Fruit fly (Drosophila melanogaster) whole organism, embryonic: ENCODE measurements around the gene Psf3.
A peak's percentile ranks its signal among the peaks of the same experiment; 100 is the strongest.

Experiments used
- ATbp ChIP-seq: fragments of 200-800 bp; sonication (Bioruptor generic); optimal IDR thresholded peaks from 2 replicates; lab custom pipeline; 2017; ENCODE audit warnings: missing biosample characterization, mild to moderate bottlenecking, missing genetic modification characterization, missing genetic modification reagents
- Ada2b ChIP-seq: fragments of 200-800 bp; sonication (Bioruptor generic); IDR thresholded peaks from 2 replicates; pipeline ENCODE4 v1.3.6; 2022; ENCODE audit warnings: missing biosample characterization, missing genetic modification characterization
- Atf-2 ChIP-seq: fragments of 200-800 bp; sonication (Bioruptor generic); optimal IDR thresholded peaks from 2 replicates; lab custom pipeline; 2016; ENCODE audit warnings: missing biosample characterization, missing genetic modification characterization
- Awh ChIP-seq: fragments of 200-800 bp; sonication (Bioruptor generic); IDR thresholded peaks from 2 replicates; pipeline ENCODE4, ENCODE4 v1.3.6; 2022; ENCODE audit warnings: missing biosample characterization, missing genetic modification characterization
- BEAF-32 ChIP-seq: fragments of 200-800 bp; sonication (Bioruptor generic); optimal IDR thresholded peaks from 3 replicates; lab custom pipeline; 2017; ENCODE audit warnings: missing biosample characterization, missing genetic modification characterization, mild to moderate bottlenecking, moderate library complexity, missing genetic modification reagents
- Bdp1 ChIP-seq: fragments of 200-800 bp; sonication (Bioruptor generic); optimal IDR thresholded peaks from 3 replicates; lab custom pipeline; 2016; ENCODE audit warnings: missing biosample characterization, missing genetic modification characterization
- BtbVII ChIP-seq: fragments of 200-800 bp; sonication (Bioruptor generic); optimal IDR thresholded peaks from 3 replicates; lab custom pipeline; 2017; ENCODE audit warnings: missing biosample characterization, mild to moderate bottlenecking, missing genetic modification characterization
- CG10209 ChIP-seq: fragments of 200-800 bp; sonication (Bioruptor generic); optimal IDR thresholded peaks from 3 replicates; lab custom pipeline; 2017; ENCODE audit warnings: missing biosample characterization, mild to moderate bottlenecking, missing genetic modification characterization, missing genetic modification reagents
- CG15601 ChIP-seq: fragments of 200-800 bp; sonication (Bioruptor generic); optimal IDR thresholded peaks from 3 replicates; lab custom pipeline; 2019; ENCODE audit warnings: missing biosample characterization, mild to moderate bottlenecking, missing genetic modification characterization, moderate library complexity
- CG15696 ChIP-seq: fragments of 200-800 bp; sonication (Bioruptor generic); optimal IDR thresholded peaks from 2 replicates; lab custom pipeline; 2019; ENCODE audit warnings: missing biosample characterization, mild to moderate bottlenecking, missing genetic modification characterization, moderate library complexity
- CG30403 ChIP-seq: fragments of 200-800 bp; sonication (Bioruptor generic); optimal IDR thresholded peaks from 3 replicates; lab custom pipeline; 2016; ENCODE audit warnings: missing biosample characterization, missing genetic modification characterization
- CG30431 ChIP-seq: fragments of 200-800 bp; sonication (Bioruptor generic); optimal IDR thresholded peaks from 2 replicates; lab custom pipeline; 2017; ENCODE audit warnings: missing biosample characterization, missing genetic modification characterization
- CG32772 ChIP-seq: fragments of 200-800 bp; sonication (Bioruptor generic); IDR thresholded peaks from 2 replicates; pipeline ENCODE4 v1.3.6; 2022; ENCODE audit warnings: missing biosample characterization, missing genetic modification characterization
- CG4404 ChIP-seq: fragments of 200-800 bp; sonication (Bioruptor generic); IDR thresholded peaks from 2 replicates; pipeline ENCODE4 v1.3.6; 2022; ENCODE audit warnings: missing biosample characterization, missing genetic modification characterization
- CG6654 ChIP-seq: fragments of 200-800 bp; sonication (Bioruptor generic); optimal IDR thresholded peaks from 2 replicates; lab custom pipeline; 2017; ENCODE audit warnings: missing biosample characterization, mild to moderate bottlenecking, missing genetic modification characterization
- CG7786 ChIP-seq: fragments of 200-800 bp; sonication (Bioruptor generic); optimal IDR thresholded peaks from 2 replicates; lab custom pipeline; 2016; ENCODE audit warnings: missing biosample characterization, missing genetic modification characterization
- CG7987 ChIP-seq: fragments of 200-800 bp; sonication (Bioruptor generic); optimal IDR thresholded peaks from 2 replicates; lab custom pipeline; 2018; ENCODE audit warnings: missing biosample characterization, mild to moderate bottlenecking, missing genetic modification characterization, moderate library complexity
- CG9215 ChIP-seq: fragments of 200-800 bp; sonication (Bioruptor generic); IDR thresholded peaks from 2 replicates; pipeline ENCODE4 v1.3.6; 2022; ENCODE audit warnings: missing biosample characterization, missing genetic modification characterization
- Chrac-16 ChIP-seq: fragments of 200-800 bp; sonication (Bioruptor generic); optimal IDR thresholded peaks from 3 replicates; lab custom pipeline; 2016; ENCODE audit warnings: missing biosample characterization, missing genetic modification characterization
- CkIIα-i1 ChIP-seq: fragments of 200-800 bp; sonication (Bioruptor generic); IDR thresholded peaks from 2 replicates; pipeline ENCODE4 v1.3.6; 2022; ENCODE audit warnings: missing biosample characterization, missing genetic modification characterization
- Dll ChIP-seq: fragments of 200-800 bp; sonication (Bioruptor generic); IDR thresholded peaks from 4 replicates; pipeline ENCODE4 v1.3.6; 2022; ENCODE audit warnings: missing biosample characterization, missing genetic modification characterization; ENCODE audit not compliant: partially characterized antibody
- Fer1 ChIP-seq: fragments of 200-800 bp; sonication (Bioruptor generic); optimal IDR thresholded peaks from 2 replicates; lab custom pipeline; 2017; ENCODE audit warnings: missing biosample characterization, mild to moderate bottlenecking, missing genetic modification characterization
- GATAe ChIP-seq: fragments of 200-800 bp; sonication (Bioruptor generic); conservative IDR thresholded peaks from 2 replicates; pipeline ENCODE4 v1.3.6; 2022; ENCODE audit warnings: missing biosample characterization, missing genetic modification characterization
- HHEX ChIP-seq: fragments of 200-800 bp; sonication (Bioruptor generic); optimal IDR thresholded peaks from 3 replicates; lab custom pipeline; 2017; ENCODE audit warnings: missing biosample characterization, mild to moderate bottlenecking, missing genetic modification characterization, missing genetic modification reagents
- Hr78 ChIP-seq, 2 experiments: fragments of 200-800 bp in 1 of 2; fragments of >200 bp in 1 of 2; sonication (Bioruptor generic) in 1 of 2; optimal IDR thresholded peaks; 2 replicates each; lab custom pipeline; 2017 to 2019; ENCODE audit warnings: missing biosample characterization in 2 of 2, missing genetic modification characterization in 2 of 2, mild to moderate bottlenecking in 1 of 2, moderate library complexity in 1 of 2
- NC2β ChIP-seq: fragments of 200-800 bp; sonication (Bioruptor generic); optimal IDR thresholded peaks from 2 replicates; lab custom pipeline; 2016; ENCODE audit warnings: missing biosample characterization, missing genetic modification characterization
- Nf-YB ChIP-seq: fragments of 200-800 bp; sonication (Bioruptor generic); optimal IDR thresholded peaks from 3 replicates; lab custom pipeline; 2019; ENCODE audit warnings: missing biosample characterization, mild to moderate bottlenecking, missing genetic modification characterization, moderate library complexity
- Nf-YC ChIP-seq: fragments of 200-800 bp; optimal IDR thresholded peaks from 3 replicates; lab custom pipeline; 2019; ENCODE audit warnings: missing biosample characterization, mild to moderate bottlenecking, missing genetic modification characterization, moderate library complexity
- Pdp1 ChIP-seq, 2 experiments: fragments of 200-800 bp; sonication (Bioruptor generic); optimal IDR thresholded peaks; 3 replicates each; lab custom pipeline; 2016; ENCODE audit warnings: missing biosample characterization in 2 of 2, missing genetic modification characterization in 2 of 2, mild to moderate bottlenecking in 1 of 2, moderate library complexity in 1 of 2
- Rx ChIP-seq: fragments of 200-800 bp; sonication (Bioruptor generic); IDR thresholded peaks from 2 replicates; pipeline ENCODE4 v1.3.6; 2022; ENCODE audit warnings: missing biosample characterization, missing genetic modification characterization
- Sin3A ChIP-seq: fragments of >200 bp; optimal IDR thresholded peaks from 2 replicates; lab custom pipeline; 2018
- ap ChIP-seq: fragments of 200-800 bp; sonication (Bioruptor generic); IDR thresholded peaks from 2 replicates; pipeline ENCODE4 v1.3.6; 2022; ENCODE audit warnings: missing biosample characterization, missing genetic modification characterization
- ato ChIP-seq: fragments of 200-800 bp; sonication (Bioruptor generic); IDR thresholded peaks from 2 replicates; pipeline ENCODE4 v1.3.6; 2022; ENCODE audit warnings: missing biosample characterization, missing genetic modification characterization; ENCODE audit not compliant: partially characterized antibody
- br ChIP-seq: fragments of >200 bp; optimal IDR thresholded peaks from 2 replicates; lab custom pipeline; 2017
- chinmo ChIP-seq: fragments of 200-800 bp; sonication (Bioruptor generic); IDR thresholded peaks from 4 replicates; pipeline ENCODE4 v1.3.6; 2022; ENCODE audit warnings: missing biosample characterization, missing genetic modification characterization; ENCODE audit not compliant: partially characterized antibody
- crp ChIP-seq, 2 experiments: fragments of 200-800 bp; sonication (Bioruptor generic); optimal IDR thresholded peaks; 2 replicates in 1 of 2; 3 replicates in 1 of 2; lab custom pipeline; 2017; ENCODE audit warnings: missing biosample characterization in 2 of 2, missing genetic modification characterization in 2 of 2, mild to moderate bottlenecking in 1 of 2, moderate library complexity in 1 of 2
- exex ChIP-seq: fragments of 200-800 bp; sonication (Bioruptor generic); optimal IDR thresholded peaks from 4 replicates; lab custom pipeline; 2018; ENCODE audit warnings: missing biosample characterization, mild to moderate bottlenecking, missing genetic modification characterization, moderate library complexity
- fd96Cb ChIP-seq: fragments of 200-800 bp; sonication (Bioruptor generic); optimal IDR thresholded peaks from 2 replicates; lab custom pipeline; 2018; ENCODE audit warnings: missing biosample characterization, mild to moderate bottlenecking, missing genetic modification characterization, moderate library complexity
- gsb-n ChIP-seq: fragments of 200-800 bp; sonication (Bioruptor generic); optimal IDR thresholded peaks from 3 replicates; lab custom pipeline; 2018; ENCODE audit warnings: missing biosample characterization, mild to moderate bottlenecking, missing genetic modification characterization
- inv ChIP-seq: fragments of 200-800 bp; sonication (Bioruptor generic); IDR thresholded peaks from 2 replicates; pipeline ENCODE4 v1.3.6; 2022; ENCODE audit warnings: missing biosample characterization, missing genetic modification characterization; ENCODE audit not compliant: partially characterized antibody
- lab ChIP-seq: fragments of 200-800 bp; sonication (Bioruptor generic); optimal IDR thresholded peaks from 3 replicates; lab custom pipeline; 2017; ENCODE audit warnings: missing biosample characterization, missing genetic modification characterization, mild to moderate bottlenecking, moderate library complexity, missing genetic modification reagents
- lmd ChIP-seq: fragments of 200-800 bp; sonication (Bioruptor generic); IDR thresholded peaks from 2 replicates; pipeline ENCODE4 v1.3.6; 2022; ENCODE audit warnings: missing biosample characterization, missing genetic modification characterization
- mld ChIP-seq: fragments of 200-800 bp; sonication (Bioruptor generic); IDR thresholded peaks from 3 replicates; pipeline ENCODE4 v1.3.6; 2022; ENCODE audit warnings: missing biosample characterization, missing genetic modification characterization; ENCODE audit not compliant: partially characterized antibody
- sqz ChIP-seq: fragments of 200-800 bp; sonication (Bioruptor generic); optimal IDR thresholded peaks from 3 replicates; lab custom pipeline; 2018; ENCODE audit warnings: missing biosample characterization, mild to moderate bottlenecking, missing genetic modification characterization
- stwl ChIP-seq: fragments of 200-800 bp; sonication (Bioruptor generic); optimal IDR thresholded peaks from 3 replicates; lab custom pipeline; 2018; ENCODE audit warnings: missing biosample characterization, mild to moderate bottlenecking, missing genetic modification characterization, moderate library complexity
- twi ChIP-seq: fragments of 200-800 bp; optimal IDR thresholded peaks from 2 replicates; lab custom pipeline; 2019; ENCODE audit warnings: missing biosample characterization, mild to moderate bottlenecking, missing genetic modification characterization, moderate library complexity
- zen2 ChIP-seq: fragments of 200-800 bp; sonication (Bioruptor generic); IDR thresholded peaks from 3 replicates; pipeline ENCODE4 v1.3.6; 2022; ENCODE audit warnings: missing biosample characterization, missing genetic modification characterization; ENCODE audit not compliant: partially characterized antibody
- zf30C ChIP-seq: fragments of 200-800 bp; sonication (Bioruptor generic); optimal IDR thresholded peaks from 3 replicates; lab custom pipeline; 2018; ENCODE audit warnings: missing biosample characterization, mild to moderate bottlenecking, missing genetic modification characterization

The Psf3 gene

dm6 chrX:10370201-10371038 is 15.2 kb downstream of the Psf3 start:
- TF ChIP-seq CG6654 (GFP tag; lab: Kevin White, UChicago): no peak
- TF ChIP-seq fd96Cb (tag; lab: Kevin White, UChicago): no peak
- no peak for TF ChIP-seq CG10209 (GFP tag; lab: Kevin White, UChicago)
- TF ChIP-seq CG9215 (GFP tag; lab: Robert Waterston, UW): no peak
- no peak for TF ChIP-seq zen2 (GFP tag; lab: Robert Waterston, UW)
- TF ChIP-seq CG15696: no peak
- TF ChIP-seq ato (GFP tag; lab: Robert Waterston, UW): no peak
- 0 out of 4 replicates have a peak, but pooled peaks have one; percentile 44 for TF ChIP-seq chinmo (GFP tag; lab: Robert Waterston, UW)
- peak; percentile 13 for TF ChIP-seq gsb-n (tag; lab: Kevin White, UChicago)
- no peak for TF ChIP-seq CG30431 (GFP tag; lab: Kevin White, UChicago)
- peak; percentile 54; the same call in 1 of the 2 replicates for TF ChIP-seq GATAe
- TF ChIP-seq CG7987 (GFP tag; lab: Kevin White, UChicago): peak; percentile 38
- TF ChIP-seq zf30C (GFP tag; lab: Kevin White, UChicago): no peak
- no peak for TF ChIP-seq CkIIα-i1 (GFP tag; lab: Robert Waterston, UW)
- no peak for TF ChIP-seq lmd (GFP tag; lab: Robert Waterston, UW)
- TF ChIP-seq Sin3A (lab: Kevin White, UChicago): no peak
- TF ChIP-seq HHEX (GFP tag; lab: Kevin White, UChicago): peak; percentile 3
- no peak for TF ChIP-seq NC2β (GFP tag; lab: Kevin White, UChicago)
- peak; percentile 5 for TF ChIP-seq sqz (GFP tag; lab: Kevin White, UChicago)
- TF ChIP-seq lab (GFP tag; lab: Kevin White, UChicago): peak; percentile 36
- no peak for TF ChIP-seq mld (GFP tag; lab: Robert Waterston, UW)
- no peak for TF ChIP-seq Atf-2 (GFP tag; lab: Kevin White, UChicago)
- peak; percentile 67 for TF ChIP-seq exex (tag; lab: Kevin White, UChicago)
- peak; percentile 63 for TF ChIP-seq Nf-YB (GFP tag; lab: Kevin White, UChicago)
- no peak for TF ChIP-seq CG30403
- no peak for TF ChIP-seq BtbVII
- peak in 1 of 2 experiments; percentile 60 for TF ChIP-seq Hr78 (GFP tag; optimal IDR thresholded peaks at IDR 0.05; lab: Kevin White, UChicago)
- no peak for TF ChIP-seq Fer1 (GFP tag; lab: Kevin White, UChicago)
- TF ChIP-seq Rx (GFP tag; lab: Robert Waterston, UW): no peak
- TF ChIP-seq twi (tag; lab: Kevin White, UChicago): no peak
- peak in 1 of 2 experiments; percentile 10 for TF ChIP-seq Pdp1 (GFP tag; optimal IDR thresholded peaks at IDR 0.05; lab: Kevin White, UChicago)
- TF ChIP-seq crp (GFP tag; optimal IDR thresholded peaks at IDR 0.05; lab: Kevin White, UChicago): no peak
- no peak for TF ChIP-seq stwl
- no peak for TF ChIP-seq Bdp1 (GFP tag; lab: Kevin White, UChicago)
- peak; percentile 84 for TF ChIP-seq Nf-YC (tag; lab: Kevin White, UChicago)
- peak; percentile 5; the same call in 1 of the 2 replicates for TF ChIP-seq ap (GFP tag; lab: Robert Waterston, UW)
- no peak for TF ChIP-seq CG15601
- TF ChIP-seq BEAF-32 (GFP tag; lab: Kevin White, UChicago): no peak
- TF ChIP-seq CG4404 (GFP tag; lab: Robert Waterston, UW): no peak
- TF ChIP-seq Ada2b (GFP tag; lab: Robert Waterston, UW): no peak
- no peak for TF ChIP-seq CG32772 (GFP tag; lab: Robert Waterston, UW)
- TF ChIP-seq inv (GFP tag; lab: Robert Waterston, UW): no peak
- TF ChIP-seq Chrac-16 (GFP tag; lab: Kevin White, UChicago): no peak
- TF ChIP-seq Dll (GFP tag; lab: Robert Waterston, UW): no peak
- no peak for TF ChIP-seq CG7786 (GFP tag; lab: Kevin White, UChicago)
- no peak for TF ChIP-seq br (lab: Kevin White, UChicago)
- TF ChIP-seq Awh (GFP tag; lab: Robert Waterston, UW): no peak
- no peak for TF ChIP-seq ATbp (GFP tag; lab: Kevin White, UChicago)
